Worm (Caenorhabditis elegans): Measurements from ENCODE around the gene F17H10.1.

F17H10.1 gene

DNA sequence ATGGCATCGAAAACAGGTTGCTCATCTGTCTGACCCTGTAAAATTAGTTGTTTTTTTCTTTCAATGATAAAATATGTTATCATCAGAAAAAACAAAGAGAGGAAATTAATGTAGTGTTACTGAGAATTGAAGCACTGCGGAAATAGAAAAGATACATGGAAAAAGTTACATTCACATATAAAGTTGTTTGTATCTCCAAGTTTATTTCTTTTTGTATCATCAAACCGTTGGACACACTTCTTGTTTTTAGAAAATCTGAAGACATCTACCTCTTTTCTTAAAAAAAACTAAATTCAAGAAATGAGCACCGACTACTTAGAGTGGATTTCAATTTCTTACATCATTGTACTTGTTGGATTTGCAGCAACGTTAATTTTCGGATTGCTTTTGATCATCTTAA is 22.7 kb upstream of the F17H10.1 start, which contains the start of gene str-10:
Gene str-10, plus strand, starts transcription at position 301 of the 400 bp plus-strand sequence.
- TF ChIP-seq tbx-11 (GFP tag; IDR thresholded peaks at IDR 0.05), result no peak
- no peak for TF ChIP-seq aly-1 (tag; optimal IDR thresholded peaks at IDR 0.05)
- no peak for TF ChIP-seq B0310.2 (tag; optimal IDR thresholded peaks at IDR 0.05)
- no peak for TF ChIP-seq ceh-13 (GFP tag; optimal IDR thresholded peaks at IDR 0.05)
- TF ChIP-seq ets-7 (tag; optimal IDR thresholded peaks at IDR 0.05), result no peak
- TF ChIP-seq tbx-37 (GFP tag; conservative IDR thresholded peaks at IDR 0.05), result no peak
- no peak for TF ChIP-seq ceh-36 (tag; optimal IDR thresholded peaks at IDR 0.05)
- no peak for TF ChIP-seq sea-1 (GFP tag; conservative IDR thresholded peaks at IDR 0.05)
- TF ChIP-seq hnd-1 (tag; optimal IDR thresholded peaks at IDR 0.05), result no peak

DNA sequence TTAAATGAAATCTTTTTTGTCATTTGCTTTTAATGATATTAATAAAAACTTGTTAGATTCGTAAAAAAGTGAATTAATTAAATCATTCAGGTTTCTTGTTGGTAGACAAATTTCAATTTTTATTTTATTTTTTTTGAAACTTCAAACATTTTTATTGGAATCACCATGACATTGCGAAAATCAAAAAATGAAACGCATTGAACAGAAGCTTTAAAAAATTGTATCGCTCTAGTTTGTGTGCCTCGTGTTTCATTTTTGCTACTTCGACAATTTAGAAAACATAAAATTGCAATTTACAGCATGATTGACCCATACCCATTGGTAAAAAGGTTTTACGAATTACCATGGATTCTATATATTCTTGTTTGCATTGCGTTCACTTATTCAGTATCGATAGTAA is 20.8 kb upstream of the F17H10.1 start, which contains the start of gene R03G8.1:
Gene R03G8.1, plus strand, starts transcription at position 301 of the 400 bp plus-strand sequence.
- TF ChIP-seq aly-1 (tag; optimal IDR thresholded peaks at IDR 0.05), result no peak
- no peak for TF ChIP-seq tbx-11 (GFP tag; IDR thresholded peaks at IDR 0.05)
- no peak for TF ChIP-seq ceh-36 (tag; optimal IDR thresholded peaks at IDR 0.05)
- no peak for TF ChIP-seq tra-4 (tag; optimal IDR thresholded peaks at IDR 0.05)
- no peak for TF ChIP-seq pes-1 (GFP tag; IDR thresholded peaks at IDR 0.05)
- no peak for TF ChIP-seq B0310.2 (tag; optimal IDR thresholded peaks at IDR 0.05)
- no peak for TF ChIP-seq hmbx-1 (tag; optimal IDR thresholded peaks at IDR 0.05)
- TF ChIP-seq tbx-37 (GFP tag; conservative IDR thresholded peaks at IDR 0.05), result no peak
- TF ChIP-seq sea-1 (GFP tag; conservative IDR thresholded peaks at IDR 0.05), result no peak
- no peak for TF ChIP-seq ama-1 (optimal IDR thresholded peaks at IDR 0.05)
- no peak for TF ChIP-seq F13C5.2 (tag; optimal IDR thresholded peaks at IDR 0.05)
- no peak for TF ChIP-seq ceh-13 (GFP tag; optimal IDR thresholded peaks at IDR 0.05)
- TF ChIP-seq hmg-4 (GFP tag; optimal IDR thresholded peaks at IDR 0.05), result no peak
- TF ChIP-seq scrt-1 (GFP tag; IDR thresholded peaks at IDR 0.05), result no peak
- TF ChIP-seq hnd-1 (tag; optimal IDR thresholded peaks at IDR 0.05), result no peak
- TF ChIP-seq flt-1 (GFP tag; IDR thresholded peaks at IDR 0.05), result no peak
- no peak for TF ChIP-seq ets-7 (tag; optimal IDR thresholded peaks at IDR 0.05)

DNA sequence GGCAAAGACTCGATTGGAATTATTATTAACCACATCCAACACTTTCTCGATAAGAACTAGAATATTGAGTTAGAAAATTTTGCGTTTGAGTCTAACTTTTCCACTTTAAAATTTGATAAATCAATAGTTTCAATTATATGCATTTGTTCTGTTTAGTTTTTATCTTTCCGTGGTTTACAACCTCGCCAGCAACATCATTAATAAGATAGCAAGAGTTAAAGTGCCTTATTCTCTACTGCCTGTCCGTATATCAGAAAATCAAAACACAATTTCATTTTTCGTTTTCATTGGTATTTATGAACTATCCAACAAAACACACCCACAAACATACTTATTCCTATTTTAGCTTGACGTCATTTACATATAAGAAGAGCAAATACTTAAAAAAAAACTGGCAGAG is 16.5 kb upstream of the F17H10.1 start:
- TF ChIP-seq B0310.2 (tag; optimal IDR thresholded peaks at IDR 0.05), result no peak
- TF ChIP-seq flt-1 (GFP tag; IDR thresholded peaks at IDR 0.05), result no peak
- TF ChIP-seq ets-7 (tag; optimal IDR thresholded peaks at IDR 0.05), result no peak
- no peak for TF ChIP-seq ceh-36 (tag; optimal IDR thresholded peaks at IDR 0.05)
- no peak for TF ChIP-seq pes-1 (GFP tag; IDR thresholded peaks at IDR 0.05)
- no peak for TF ChIP-seq ama-1 (optimal IDR thresholded peaks at IDR 0.05)
- no peak for TF ChIP-seq F13C5.2 (tag; optimal IDR thresholded peaks at IDR 0.05)
- TF ChIP-seq sea-1 (GFP tag; conservative IDR thresholded peaks at IDR 0.05), result no peak
- TF ChIP-seq scrt-1 (GFP tag; IDR thresholded peaks at IDR 0.05), result no peak
- TF ChIP-seq tra-4 (tag; optimal IDR thresholded peaks at IDR 0.05), result no peak
- TF ChIP-seq hmbx-1 (tag; optimal IDR thresholded peaks at IDR 0.05), result no peak
- no peak for TF ChIP-seq hnd-1 (tag; optimal IDR thresholded peaks at IDR 0.05)
- no peak for TF ChIP-seq tbx-37 (GFP tag; conservative IDR thresholded peaks at IDR 0.05)
- no peak for TF ChIP-seq tbx-11 (GFP tag; IDR thresholded peaks at IDR 0.05)
- no peak for TF ChIP-seq aly-1 (tag; optimal IDR thresholded peaks at IDR 0.05)
- no peak for TF ChIP-seq hmg-4 (GFP tag; optimal IDR thresholded peaks at IDR 0.05)

DNA sequence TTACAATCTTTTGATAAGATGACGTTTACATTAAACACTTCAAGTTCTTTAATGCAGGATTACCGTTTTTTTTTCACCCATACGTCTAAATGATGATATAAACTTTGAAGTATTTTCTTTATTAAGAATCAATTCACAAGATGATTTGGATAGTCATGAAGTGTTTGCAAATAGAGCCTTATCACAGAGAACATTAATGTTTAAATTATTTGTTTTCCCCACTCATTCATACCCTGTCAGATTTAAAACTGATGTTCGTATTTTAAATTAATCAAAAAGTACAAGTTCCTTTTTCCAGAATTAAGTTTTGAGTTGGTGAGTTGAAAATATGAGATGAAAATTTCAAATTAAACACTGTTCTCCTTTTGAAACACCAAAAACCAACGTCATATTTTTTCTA is 14.4 kb upstream of the F17H10.1 start, which contains the start of gene R03G8.3:
Gene R03G8.3, plus strand, starts transcription at position 301 of the 400 bp plus-strand sequence.
- TF ChIP-seq hmg-4 (GFP tag; optimal IDR thresholded peaks at IDR 0.05) (no peak), ets-7 (tag; optimal IDR thresholded peaks at IDR 0.05) (no peak), tbx-11 (GFP tag; IDR thresholded peaks at IDR 0.05) (no peak), tbx-37 (GFP tag; conservative IDR thresholded peaks at IDR 0.05) (no peak), aly-1 (tag; optimal IDR thresholded peaks at IDR 0.05) (no peak)

DNA sequence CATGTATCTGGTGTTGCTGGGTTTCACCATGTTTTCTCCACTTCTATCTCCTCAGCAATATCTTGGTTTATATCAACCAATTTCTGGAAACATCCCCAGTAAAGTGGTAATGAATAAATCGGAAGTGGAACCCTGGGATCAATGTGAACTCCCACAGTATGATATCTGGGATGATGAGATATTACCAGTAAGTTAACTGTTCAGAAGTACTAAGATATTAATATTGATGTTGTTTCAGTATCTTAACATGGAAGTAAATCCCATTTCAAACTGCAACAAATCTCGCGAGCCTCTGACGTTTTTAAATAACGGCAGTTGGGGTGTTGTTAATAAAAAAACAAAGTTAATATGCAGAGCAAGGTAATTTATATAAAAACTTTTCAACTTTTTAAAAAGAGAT is 13.8 kb upstream of the F17H10.1 start:
- TF ChIP-seq hmg-4 (GFP tag; optimal IDR thresholded peaks at IDR 0.05) (no peak), F13C5.2 (tag; optimal IDR thresholded peaks at IDR 0.05) (no peak), B0310.2 (tag; optimal IDR thresholded peaks at IDR 0.05) (no peak), hmbx-1 (tag; optimal IDR thresholded peaks at IDR 0.05) (no peak), ceh-36 (tag; optimal IDR thresholded peaks at IDR 0.05) (no peak), tbx-11 (GFP tag; IDR thresholded peaks at IDR 0.05) (no peak), sea-1 (GFP tag; conservative IDR thresholded peaks at IDR 0.05) (no peak), tra-4 (tag; optimal IDR thresholded peaks at IDR 0.05) (no peak)

DNA sequence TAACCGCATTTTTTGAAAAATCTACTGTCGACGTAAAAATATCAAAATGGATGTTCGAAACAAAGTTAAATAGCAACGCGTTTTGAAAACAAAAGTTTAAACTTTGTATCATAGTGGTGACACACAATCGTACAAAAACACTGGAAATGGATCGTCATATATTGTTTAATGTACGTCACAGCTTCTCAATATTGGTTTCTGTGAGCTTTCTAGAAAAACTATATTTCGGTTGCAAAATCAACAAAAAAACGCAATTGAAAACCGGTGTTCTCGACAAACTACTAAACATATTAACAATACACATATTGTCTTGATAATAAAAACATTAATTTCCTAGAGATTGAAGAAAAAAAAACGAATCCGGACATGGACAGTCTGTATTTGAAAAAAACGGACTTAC is 4.6 kb upstream of the F17H10.1 start, which contains the start of gene R03G8.6:
Gene R03G8.6, minus strand, starts transcription at position 101 of the 400 bp plus-strand sequence.
- TF ChIP-seq ets-7 (tag; optimal IDR thresholded peaks at IDR 0.05), result no peak
- no peak for TF ChIP-seq pes-1 (GFP tag; IDR thresholded peaks at IDR 0.05)
- TF ChIP-seq flt-1 (GFP tag; IDR thresholded peaks at IDR 0.05), result no peak
- no peak for TF ChIP-seq sea-1 (GFP tag; conservative IDR thresholded peaks at IDR 0.05)
- TF ChIP-seq ceh-36 (tag; optimal IDR thresholded peaks at IDR 0.05), result no peak
- no peak for TF ChIP-seq F13C5.2 (tag; optimal IDR thresholded peaks at IDR 0.05)
- TF ChIP-seq hnd-1 (tag; optimal IDR thresholded peaks at IDR 0.05), result no peak
- TF ChIP-seq ama-1 (optimal IDR thresholded peaks at IDR 0.05), result no peak
- TF ChIP-seq tra-4 (tag; optimal IDR thresholded peaks at IDR 0.05), result no peak
- no peak for TF ChIP-seq tbx-37 (GFP tag; conservative IDR thresholded peaks at IDR 0.05)
- no peak for TF ChIP-seq scrt-1 (GFP tag; IDR thresholded peaks at IDR 0.05)
- TF ChIP-seq aly-1 (tag; optimal IDR thresholded peaks at IDR 0.05), result no peak

DNA sequence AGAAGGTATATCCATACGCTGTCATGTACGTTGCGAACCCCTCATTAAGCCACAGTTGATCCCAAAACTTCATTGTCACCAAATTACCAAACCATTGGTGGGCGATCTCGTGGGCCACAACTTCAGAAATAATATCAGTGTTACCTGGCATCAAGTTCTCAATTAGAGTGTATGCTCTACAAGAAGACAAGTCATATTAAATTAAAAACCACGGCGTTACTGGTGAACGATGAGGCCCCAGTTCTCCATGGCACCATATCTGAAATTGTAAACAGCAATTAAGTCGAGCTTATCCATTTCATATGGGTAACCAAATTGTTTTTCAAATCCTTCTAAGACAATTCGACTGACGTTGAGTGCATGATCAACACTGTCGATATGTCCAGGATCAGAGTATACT is 2.2 kb upstream of the F17H10.1 start:
- TF ChIP-seq aly-1 (tag; optimal IDR thresholded peaks at IDR 0.05) (no peak), sea-1 (GFP tag; conservative IDR thresholded peaks at IDR 0.05) (no peak), ets-7 (tag; optimal IDR thresholded peaks at IDR 0.05) (no peak), tbx-11 (GFP tag; IDR thresholded peaks at IDR 0.05) (no peak), ceh-36 (tag; optimal IDR thresholded peaks at IDR 0.05) (no peak), tbx-37 (GFP tag; conservative IDR thresholded peaks at IDR 0.05) (no peak), B0310.2 (tag; optimal IDR thresholded peaks at IDR 0.05) (no peak), hnd-1 (tag; optimal IDR thresholded peaks at IDR 0.05) (no peak), hmg-4 (GFP tag; optimal IDR thresholded peaks at IDR 0.05) (no peak)

Data from whole organism, early embryonic.